Worm (Caenorhabditis elegans) whole organism, young adult: Measurements from ENCODE around the gene ZK809.1.

ENCODE experiments used
- F33H1.4 ChIP-seq: fragments of 200-800 bp; sonication (Bioruptor generic); IDR thresholded peaks from 2 replicates; pipeline ENCODE4 v1.3.6; 2022; ENCODE audit warnings: missing genetic modification reagents, missing genetic modification characterization, missing compliant biosample characterization
- F57C9.4 ChIP-seq: sonication (generic microtip); optimal IDR thresholded peaks from 2 replicates; lab custom pipeline; 2017; ENCODE audit warnings: mild to moderate bottlenecking, missing genetic modification characterization, missing compliant biosample characterization
- Y56A3A.18 ChIP-seq: fragments of 200-800 bp; sonication (Bioruptor generic); IDR thresholded peaks from 2 replicates; pipeline ENCODE4 v1.3.6; 2022; ENCODE audit warnings: missing genetic modification reagents, missing genetic modification characterization, missing compliant biosample characterization
- atf-7 ChIP-seq: sonication (generic microtip); optimal IDR thresholded peaks from 2 replicates; lab custom pipeline; 2017; ENCODE audit warnings: mild to moderate bottlenecking, missing genetic modification characterization, missing compliant biosample characterization
- efl-1 ChIP-seq: fragments of 150-350 bp; optimal IDR thresholded peaks from 2 replicates; lab custom pipeline; 2014; ENCODE audit warnings: missing biosample characterization, missing genetic modification reagents, missing genetic modification characterization
- lin-40 ChIP-seq: sonication (generic microtip); optimal IDR thresholded peaks from 2 replicates; lab custom pipeline; 2016; ENCODE audit warnings: missing genetic modification characterization, mild to moderate bottlenecking, missing compliant biosample characterization, missing genotype, missing genetic modification reagents
- lir-1 ChIP-seq: fragments of 200-800 bp; sonication (Bioruptor generic); conservative IDR thresholded peaks from 2 replicates; pipeline ENCODE4 v1.3.6; 2022; ENCODE audit warnings: missing genetic modification reagents, missing genetic modification characterization, missing compliant biosample characterization
- nfya-1 ChIP-seq: sonication (generic microtip); optimal IDR thresholded peaks from 2 replicates; lab custom pipeline; 2017; ENCODE audit warnings: antibody characterized with exemption, missing compliant biosample characterization, missing genetic modification characterization, borderline replicate concordance; ENCODE audit not compliant: insufficient read depth
- snpc-4 ChIP-seq, 5 experiments: fragments of 150-350 bp in 1 of 5; sonication (generic microtip) in 4 of 5; optimal IDR thresholded peaks; 2 replicates each; lab custom pipeline; 2014 to 2018; ENCODE audit warnings: missing genetic modification characterization in 5 of 5, missing biosample characterization in 3 of 5, antibody characterized with exemption in 2 of 5, mild to moderate bottlenecking in 2 of 5, missing compliant biosample characterization in 2 of 5, missing genotype in 2 of 5, moderate library complexity in 2 of 5, missing genetic modification reagents in 1 of 5
- unc-130 ChIP-seq: sonication (generic microtip); optimal IDR thresholded peaks from 2 replicates; lab custom pipeline; 2016; ENCODE audit warnings: missing genetic modification reagents, missing genetic modification characterization, missing compliant biosample characterization

DNA sequence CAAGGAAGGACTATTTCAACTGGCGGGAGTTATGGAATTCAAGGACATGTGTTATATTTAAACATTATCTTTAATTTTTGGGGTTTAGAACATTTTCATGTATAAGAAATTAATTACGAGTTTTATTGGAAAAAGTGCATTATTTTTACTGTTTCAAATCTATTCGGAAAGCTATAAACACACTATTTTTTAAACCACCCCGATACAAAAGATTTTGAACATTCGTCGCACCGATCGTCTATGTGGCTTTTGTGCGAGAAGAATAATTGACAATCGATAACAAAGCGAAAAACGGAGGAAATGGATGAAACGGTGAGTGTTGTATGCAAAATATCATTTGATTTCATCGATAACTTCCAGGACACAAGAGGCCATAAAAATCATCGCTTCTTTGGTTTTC, 23.1 kb downstream of the ZK809.1 start, which contains the start of gene ZK809.9:
- no peak for TF ChIP-seq F57C9.4 (tag; lab: Kevin White, UChicago)
- no peak for TF ChIP-seq lir-1
- no peak for TF ChIP-seq unc-130 (GFP tag; lab: Kevin White, UChicago)
- TF ChIP-seq F33H1.4 (GFP tag; lab: Robert Waterston, UW) = no peak
- no peak for TF ChIP-seq lin-40
- no peak for TF ChIP-seq efl-1 (GFP tag; lab: Kevin White, UChicago)
- no peak for TF ChIP-seq nfya-1 (tag; lab: Kevin White, UChicago)
- TF ChIP-seq Y56A3A.18 (GFP tag; lab: Robert Waterston, UW) = no peak
- TF ChIP-seq snpc-4 (GFP tag; optimal IDR thresholded peaks at IDR 0.05; lab: Kevin White, UChicago) = no peak
- TF ChIP-seq snpc-4 (tag; optimal IDR thresholded peaks at IDR 0.05; lab: Kevin White, UChicago) = no peak
- TF ChIP-seq atf-7 (tag; lab: Kevin White, UChicago) = no peak
